Worm (Caenorhabditis elegans) whole organism, young adult: Measurements from ENCODE around the gene str-255.

Source experiments
- C17E4.6 ChIP-seq: fragments of 200-800 bp; sonication (Bioruptor generic); IDR thresholded peaks from 2 replicates; pipeline ENCODE4 v1.3.6; 2022; ENCODE audit warnings: missing genetic modification reagents, missing genetic modification characterization, missing compliant biosample characterization
- ama-1 ChIP-seq, 3 experiments: fragments of 150-350 bp in 1 of 3; sonication (generic microtip) in 2 of 3; optimal IDR thresholded peaks; 2 replicates each; lab custom pipeline; 2014 to 2018; ENCODE audit warnings: missing biosample characterization in 2 of 3, missing genetic modification characterization in 2 of 3, missing genetic modification reagents in 2 of 3
- ceh-27 ChIP-seq: fragments of 200-800 bp; sonication (Bioruptor generic); optimal IDR thresholded peaks from 2 replicates; lab custom pipeline; 2018; ENCODE audit warnings: mild to moderate bottlenecking, missing genetic modification characterization, moderate library complexity, missing compliant biosample characterization
- madf-3 ChIP-seq: fragments of 200-800 bp; sonication (Bioruptor generic); IDR thresholded peaks from 2 replicates; pipeline ENCODE4 v1.3.6; 2022; ENCODE audit warnings: missing genetic modification reagents, missing genetic modification characterization, missing compliant biosample characterization
- mcd-1 ChIP-seq: fragments of 200-800 bp; sonication (Bioruptor generic); IDR thresholded peaks from 2 replicates; pipeline ENCODE4 v1.3.6; 2022; ENCODE audit warnings: missing genetic modification reagents, missing genetic modification characterization, missing compliant biosample characterization
- rcor-1 ChIP-seq: fragments of 200-800 bp; sonication (Bioruptor generic); IDR thresholded peaks from 2 replicates; pipeline ENCODE4 v1.3.6; 2022; ENCODE audit warnings: missing genetic modification reagents, missing genetic modification characterization, missing compliant biosample characterization
- snpc-1.1 ChIP-seq: sonication (generic microtip); optimal IDR thresholded peaks from 2 replicates; lab custom pipeline; 2017; ENCODE audit warnings: missing genetic modification characterization, mild to moderate bottlenecking, missing compliant biosample characterization, antibody characterized with exemption, moderate library complexity, missing genotype, missing genetic modification reagents; ENCODE audit not compliant: insufficient read depth
- somi-1 ChIP-seq: fragments of 200-800 bp; sonication (Bioruptor generic); optimal IDR thresholded peaks from 2 replicates; lab custom pipeline; 2018; ENCODE audit warnings: mild to moderate bottlenecking, missing genetic modification characterization, missing compliant biosample characterization
- unc-130 ChIP-seq: sonication (generic microtip); optimal IDR thresholded peaks from 2 replicates; lab custom pipeline; 2016; ENCODE audit warnings: missing genetic modification reagents, missing genetic modification characterization, missing compliant biosample characterization
- ztf-25 ChIP-seq: fragments of 200-800 bp; sonication (Bioruptor generic); IDR thresholded peaks from 2 replicates; pipeline ENCODE4 v1.3.6; 2022; ENCODE audit warnings: missing genetic modification reagents, missing genetic modification characterization, missing compliant biosample characterization

DNA sequence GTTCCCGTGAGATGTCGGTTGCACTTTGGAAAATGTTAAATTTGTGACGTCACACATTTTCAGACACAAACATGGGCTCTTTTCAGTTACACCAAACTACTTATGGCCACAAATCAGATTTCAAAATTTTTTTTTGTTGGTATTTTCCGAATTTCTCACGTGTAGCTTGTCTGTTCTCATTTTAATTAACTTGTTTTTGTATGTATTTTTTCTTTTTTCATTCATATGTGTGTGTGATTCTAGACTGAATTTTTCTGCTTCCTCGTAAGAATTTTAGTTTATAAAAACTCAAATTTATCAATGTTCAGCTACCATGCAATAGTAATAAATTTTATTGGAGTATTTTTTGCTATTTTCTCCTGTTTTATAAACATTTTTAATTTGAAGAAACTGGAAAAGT lies 6.8 kb downstream of the str-255 start, which contains the start of gene srbc-22:
- TF ChIP-seq somi-1 (GFP tag; lab: Kevin White, UChicago), result no peak
- no peak for TF ChIP-seq unc-130
- TF ChIP-seq ceh-27, result no peak
- no peak for TF ChIP-seq C17E4.6 (GFP tag; lab: Robert Waterston, UW)
- TF ChIP-seq madf-3 (GFP tag; lab: Robert Waterston, UW), result no peak
- no peak for TF ChIP-seq ztf-25
- TF ChIP-seq rcor-1 (GFP tag; lab: Robert Waterston, UW), result no peak
- TF ChIP-seq mcd-1, result no peak
- TF ChIP-seq snpc-1.1 (tag; lab: Kevin White, UChicago), result no peak
- TF ChIP-seq ama-1 (optimal IDR thresholded peaks at IDR 0.05; lab: Kevin White, UChicago), result no peak
- TF ChIP-seq ama-1 (GFP tag; optimal IDR thresholded peaks at IDR 0.05; lab: Kevin White, UChicago), result no peak
